Worm (Caenorhabditis elegans): Measurements from ENCODE around the gene Y44A6D.6.

DNA sequence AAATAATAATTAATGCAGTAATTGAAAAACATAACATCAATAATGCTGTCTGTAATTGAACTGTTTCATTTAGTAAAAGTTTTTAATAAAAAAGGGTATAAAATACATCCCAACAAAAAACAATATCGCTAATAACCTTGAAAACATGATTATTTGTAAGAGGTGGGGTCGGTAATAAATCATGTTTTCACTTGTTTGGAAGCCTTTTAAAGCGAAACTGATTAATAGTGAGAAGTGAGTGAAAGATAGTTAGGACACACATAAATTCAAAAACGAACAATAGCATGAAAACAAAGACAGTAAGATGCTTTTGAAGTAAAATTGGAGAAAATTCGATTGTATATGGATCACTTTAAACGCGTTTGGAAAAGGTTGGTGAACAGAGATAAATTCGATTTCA, 53.9 kb downstream of the Y44A6D.6 start, which contains the start of gene try-4:
- TF ChIP-seq madf-8 (GFP tag; conservative IDR thresholded peaks at IDR 0.05) = no peak
- TF ChIP-seq rec-8 (tag; optimal IDR thresholded peaks at IDR 0.05) = no peak

Data from whole organism, young adult.